Fruit fly (Drosophila melanogaster) whole organism, embryonic: ENCODE results near the gene CG9782.

ENCODE experiments used
- Bgb ChIP-seq: fragments of 200-800 bp; sonication (Bioruptor generic); IDR thresholded peaks from 2 replicates; pipeline ENCODE4 v1.3.6; 2022; ENCODE audit warnings: missing biosample characterization, missing genetic modification characterization; ENCODE audit not compliant: partially characterized antibody
- CG10274 ChIP-seq: fragments of 200-800 bp; sonication (Bioruptor generic); optimal IDR thresholded peaks from 3 replicates; lab custom pipeline; 2017; ENCODE audit warnings: missing biosample characterization, mild to moderate bottlenecking, missing genetic modification characterization
- CG12769 ChIP-seq: fragments of 200-800 bp; sonication (Bioruptor generic); optimal IDR thresholded peaks from 2 replicates; lab custom pipeline; 2019; ENCODE audit warnings: missing biosample characterization, mild to moderate bottlenecking, missing genetic modification characterization, moderate library complexity
- CG33557 ChIP-seq: fragments of 200-800 bp; sonication (Bioruptor generic); optimal IDR thresholded peaks from 2 replicates; lab custom pipeline; 2019; ENCODE audit warnings: missing biosample characterization, mild to moderate bottlenecking, missing genetic modification characterization, moderate library complexity
- CG43689 ChIP-seq: fragments of 200-800 bp; sonication (Bioruptor generic); IDR thresholded peaks from 2 replicates; pipeline ENCODE4 v1.3.6; 2022; ENCODE audit warnings: missing biosample characterization, missing genetic modification characterization
- CG7987 ChIP-seq: fragments of 200-800 bp; sonication (Bioruptor generic); optimal IDR thresholded peaks from 2 replicates; lab custom pipeline; 2018; ENCODE audit warnings: missing biosample characterization, mild to moderate bottlenecking, missing genetic modification characterization, moderate library complexity
- CG8290 ChIP-seq, 3 experiments: fragments of 200-800 bp; sonication (Bioruptor generic); optimal IDR thresholded peaks; 2 replicates each; lab custom pipeline; 2016 to 2019; ENCODE audit warnings: missing biosample characterization in 3 of 3, missing genetic modification characterization in 3 of 3, mild to moderate bottlenecking in 2 of 3, moderate library complexity in 1 of 3
- D19B ChIP-seq: fragments of 200-800 bp; sonication (Bioruptor generic); optimal IDR thresholded peaks from 2 replicates; lab custom pipeline; 2017; ENCODE audit warnings: missing biosample characterization, mild to moderate bottlenecking, missing genetic modification characterization
- Dbx ChIP-seq: fragments of 200-800 bp; sonication (Bioruptor generic); IDR thresholded peaks from 3 replicates; pipeline ENCODE4 v1.3.6; 2022; ENCODE audit warnings: missing biosample characterization, missing genetic modification characterization
- Side ChIP-seq: fragments of 200-800 bp; sonication (Bioruptor generic); optimal IDR thresholded peaks from 2 replicates; lab custom pipeline; 2016; ENCODE audit warnings: missing biosample characterization, missing genetic modification characterization
- gro ChIP-seq: fragments of 200-800 bp; sonication (Bioruptor generic); optimal IDR thresholded peaks from 2 replicates; lab custom pipeline; 2016; ENCODE audit warnings: missing biosample characterization, missing genetic modification characterization
- wor ChIP-seq: fragments of 200-800 bp; sonication (Bioruptor generic); IDR thresholded peaks from 2 replicates; pipeline ENCODE4 v1.3.6; 2022; ENCODE audit warnings: missing biosample characterization, missing genetic modification characterization

DNA sequence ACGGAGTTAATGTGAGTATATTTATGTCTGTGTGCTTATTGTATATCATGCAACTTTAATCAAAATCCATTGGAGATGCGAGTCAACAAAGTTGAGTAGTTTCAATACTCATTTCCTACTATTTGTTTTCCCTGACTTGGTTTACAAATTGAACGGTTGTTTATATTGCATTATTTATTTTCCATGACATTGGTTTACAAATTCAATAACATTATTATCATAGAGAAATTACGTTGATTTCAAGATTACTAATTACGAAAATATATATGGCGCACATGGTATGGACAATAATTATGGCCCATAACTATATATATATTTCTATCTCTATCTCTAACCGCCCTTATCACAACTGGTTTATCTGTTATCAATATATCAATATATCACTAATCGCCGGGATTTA is 39.2 kb upstream of the CG9782 start:
- TF ChIP-seq Bgb (GFP tag; lab: Robert Waterston, UW) (no peak), CG12769 (tag; lab: Kevin White, UChicago) (no peak), D19B (GFP tag; lab: Kevin White, UChicago) (no peak), CG7987 (GFP tag; lab: Kevin White, UChicago) (no peak), wor (GFP tag; lab: Robert Waterston, UW) (no peak), Side (GFP tag; lab: Kevin White, UChicago) (no peak), CG8290 (GFP tag; optimal IDR thresholded peaks at IDR 0.05; lab: Kevin White, UChicago) (no peak), CG8290 (tag; optimal IDR thresholded peaks at IDR 0.05; lab: Kevin White, UChicago) (no peak), CG10274 (GFP tag; lab: Kevin White, UChicago) (no peak), Dbx (GFP tag; lab: Robert Waterston, UW) (no peak), CG43689 (no peak), CG33557 (peak; percentile 5), gro (GFP tag; lab: Kevin White, UChicago) (no peak)
